Worm (Caenorhabditis elegans) whole organism, mixed stage, embryonic: Measurements from ENCODE around the gene Y38H6C.8.

ENCODE experiments used
- bed-3 ChIP-seq: fragments of 200-800 bp; sonication (Bioruptor generic); optimal IDR thresholded peaks from 3 replicates; lab custom pipeline; 2018; ENCODE audit warnings: mild to moderate bottlenecking, missing genetic modification characterization, moderate library complexity, missing compliant biosample characterization
- ceh-43 ChIP-seq: fragments of 200-800 bp; sonication (Bioruptor generic); optimal IDR thresholded peaks from 2 replicates; lab custom pipeline; 2018; ENCODE audit warnings: mild to moderate bottlenecking, missing genetic modification characterization, moderate library complexity, missing compliant biosample characterization
- ces-1 ChIP-seq: fragments of 150-350 bp; optimal IDR thresholded peaks from 2 replicates; lab custom pipeline; 2014; ENCODE audit warnings: missing biosample characterization, missing genetic modification reagents, missing genetic modification characterization
- elt-1 ChIP-seq: sonication (generic microtip); optimal IDR thresholded peaks from 2 replicates; lab custom pipeline; 2017; ENCODE audit warnings: missing genetic modification characterization, mild to moderate bottlenecking, missing compliant biosample characterization, antibody characterized with exemption, moderate library complexity, borderline replicate concordance; ENCODE audit not compliant: insufficient read depth
- nhr-76 ChIP-seq: sonication (generic microtip); optimal IDR thresholded peaks from 2 replicates; lab custom pipeline; 2017; ENCODE audit warnings: missing biosample characterization, missing genetic modification characterization
- sem-2 ChIP-seq: fragments of 200-800 bp; sonication (Bioruptor generic); optimal IDR thresholded peaks from 2 replicates; lab custom pipeline; 2018; ENCODE audit warnings: mild to moderate bottlenecking, missing genetic modification characterization, missing compliant biosample characterization
- snpc-4 ChIP-seq: fragments of 150-350 bp; optimal IDR thresholded peaks from 2 replicates; lab custom pipeline; 2014; ENCODE audit warnings: missing biosample characterization, missing genetic modification characterization
- unc-62 ChIP-seq: fragments of 150-350 bp; optimal IDR thresholded peaks from 2 replicates; lab custom pipeline; 2014; ENCODE audit warnings: missing biosample characterization, missing genetic modification reagents, missing genetic modification characterization

ce11 chrV:20544610-20545009 is 30.8 kb downstream of the Y38H6C.8 start:
- no peak for TF ChIP-seq sem-2 (GFP tag; lab: Kevin White, UChicago)
- TF ChIP-seq ceh-43: no peak
- no peak for TF ChIP-seq bed-3 (GFP tag; lab: Kevin White, UChicago)
- TF ChIP-seq snpc-4 (tag; lab: Kevin White, UChicago): no peak
- no peak for TF ChIP-seq unc-62 (GFP tag; lab: Kevin White, UChicago)
- TF ChIP-seq ces-1 (GFP tag; lab: Kevin White, UChicago): no peak
- no peak for TF ChIP-seq elt-1 (tag; lab: Kevin White, UChicago)
- no peak for TF ChIP-seq nhr-76 (tag; lab: Kevin White, UChicago)
